Worm (Caenorhabditis elegans) whole organism, late embryonic: ENCODE measurements around the gene pals-27.
A peak's percentile ranks its signal among the peaks of the same experiment; 100 is the strongest.

Experiments used
- C38D4.7 ChIP-seq: fragments of 200-800 bp; sonication (Bioruptor generic); optimal IDR thresholded peaks from 2 replicates; lab custom pipeline; 2018; ENCODE audit warnings: mild to moderate bottlenecking, missing genetic modification characterization, moderate library complexity, missing compliant biosample characterization
- F13H6.1 ChIP-seq: sonication (generic microtip); optimal IDR thresholded peaks from 2 replicates; lab custom pipeline; 2016; ENCODE audit warnings: missing genetic modification characterization, missing compliant biosample characterization
- K09A11.1 ChIP-seq: sonication (generic microtip); optimal IDR thresholded peaks from 2 replicates; lab custom pipeline; 2017; ENCODE audit warnings: antibody characterized with exemption, mild to moderate bottlenecking, missing genetic modification characterization, missing compliant biosample characterization; ENCODE audit not compliant: insufficient read depth
- T23F11.4 ChIP-seq: fragments of 200-800 bp; sonication (Bioruptor generic); optimal IDR thresholded peaks from 2 replicates; lab custom pipeline; 2018; ENCODE audit warnings: mild to moderate bottlenecking, missing genetic modification characterization, missing compliant biosample characterization
- Y22D7AL.16 ChIP-seq: sonication (generic microtip); optimal IDR thresholded peaks from 2 replicates; lab custom pipeline; 2016; ENCODE audit warnings: missing genetic modification characterization, missing compliant biosample characterization
- ama-1 ChIP-seq: fragments of 150-350 bp; optimal IDR thresholded peaks from 2 replicates; lab custom pipeline; 2014
- ceh-14 ChIP-seq: sonication (generic microtip); optimal IDR thresholded peaks from 2 replicates; lab custom pipeline; 2016; ENCODE audit warnings: missing genotype, missing genetic modification characterization, missing compliant biosample characterization
- ceh-18 ChIP-seq: sonication (generic microtip); optimal IDR thresholded peaks from 2 replicates; lab custom pipeline; 2016; ENCODE audit warnings: missing genetic modification characterization, missing compliant biosample characterization
- ceh-22 ChIP-seq: sonication (generic microtip); optimal IDR thresholded peaks from 2 replicates; lab custom pipeline; 2017; ENCODE audit warnings: missing biosample characterization, missing genetic modification characterization
- ceh-31 ChIP-seq: sonication (generic microtip); optimal IDR thresholded peaks from 2 replicates; lab custom pipeline; 2016; ENCODE audit warnings: missing genetic modification characterization, missing compliant biosample characterization
- ceh-34 ChIP-seq: sonication (generic microtip); optimal IDR thresholded peaks from 2 replicates; lab custom pipeline; 2016; ENCODE audit warnings: mild to moderate bottlenecking, missing genetic modification characterization, missing compliant biosample characterization
- ceh-45 ChIP-seq: fragments of 200-800 bp; sonication (Bioruptor generic); IDR thresholded peaks from 2 replicates; pipeline ENCODE4 v1.3.6; 2022; ENCODE audit warnings: missing genetic modification reagents, missing genetic modification characterization, missing compliant biosample characterization
- ceh-6 ChIP-seq: fragments of 200-800 bp; sonication (Bioruptor generic); optimal IDR thresholded peaks from 2 replicates; lab custom pipeline; 2018; ENCODE audit warnings: mild to moderate bottlenecking, missing genetic modification characterization, missing compliant biosample characterization
- ceh-9 ChIP-seq: sonication (generic microtip); optimal IDR thresholded peaks from 2 replicates; lab custom pipeline; 2016; ENCODE audit warnings: mild to moderate bottlenecking, missing genetic modification characterization, inconsistent platforms, missing compliant biosample characterization
- che-1 ChIP-seq: sonication (generic microtip); optimal IDR thresholded peaks from 2 replicates; lab custom pipeline; 2016; ENCODE audit warnings: mild to moderate bottlenecking, missing genetic modification characterization, missing compliant biosample characterization
- eyg-1 ChIP-seq: sonication (generic microtip); optimal IDR thresholded peaks from 2 replicates; lab custom pipeline; 2016; ENCODE audit warnings: missing genotype, missing genetic modification characterization, missing compliant biosample characterization
- fax-1 ChIP-seq: sonication (generic microtip); optimal IDR thresholded peaks from 2 replicates; lab custom pipeline; 2016; ENCODE audit warnings: missing genotype, missing genetic modification characterization, missing compliant biosample characterization
- fkh-6 ChIP-seq: sonication (generic microtip); optimal IDR thresholded peaks from 2 replicates; lab custom pipeline; 2016; ENCODE audit warnings: missing genetic modification characterization, missing compliant biosample characterization
- gmeb-2 ChIP-seq: sonication (generic microtip); optimal IDR thresholded peaks from 2 replicates; lab custom pipeline; 2016; ENCODE audit warnings: missing genetic modification characterization, inconsistent platforms, missing compliant biosample characterization
- hlh-15 ChIP-seq: sonication (generic microtip); optimal IDR thresholded peaks from 2 replicates; lab custom pipeline; 2016; ENCODE audit warnings: missing genetic modification characterization, missing compliant biosample characterization
- hlh-8 ChIP-seq: sonication (generic microtip); optimal IDR thresholded peaks from 2 replicates; lab custom pipeline; 2016; ENCODE audit warnings: missing genotype, missing genetic modification characterization, missing compliant biosample characterization
- lim-6 ChIP-seq: sonication (generic microtip); optimal IDR thresholded peaks from 2 replicates; lab custom pipeline; 2016; ENCODE audit warnings: missing genetic modification characterization, missing compliant biosample characterization
- lin-11 ChIP-seq: fragments of 200-800 bp; sonication (Bioruptor generic); optimal IDR thresholded peaks from 2 replicates; lab custom pipeline; 2018; ENCODE audit warnings: mild to moderate bottlenecking, missing genetic modification characterization, missing compliant biosample characterization
- mec-3 ChIP-seq: sonication (generic microtip); optimal IDR thresholded peaks from 2 replicates; lab custom pipeline; 2016; ENCODE audit warnings: borderline replicate concordance, missing genetic modification characterization, missing compliant biosample characterization
- nfya-1 ChIP-seq: sonication (generic microtip); optimal IDR thresholded peaks from 2 replicates; lab custom pipeline; 2017; ENCODE audit warnings: missing genetic modification characterization, mild to moderate bottlenecking, missing compliant biosample characterization, antibody characterized with exemption, moderate library complexity
- npax-4 ChIP-seq: sonication (generic microtip); optimal IDR thresholded peaks from 2 replicates; lab custom pipeline; 2016; ENCODE audit warnings: missing genetic modification characterization, missing compliant biosample characterization
- pag-3 ChIP-seq: sonication (generic microtip); optimal IDR thresholded peaks from 2 replicates; lab custom pipeline; 2016; ENCODE audit warnings: missing compliant biosample characterization, missing genetic modification characterization, borderline replicate concordance
- pat-9 ChIP-seq: fragments of 200-800 bp; sonication (Bioruptor generic); optimal IDR thresholded peaks from 2 replicates; lab custom pipeline; 2018; ENCODE audit warnings: mild to moderate bottlenecking, missing genetic modification characterization, moderate library complexity, missing compliant biosample characterization
- pqm-1 ChIP-seq: sonication (generic microtip); optimal IDR thresholded peaks from 2 replicates; lab custom pipeline; 2016; ENCODE audit warnings: missing genetic modification characterization, missing compliant biosample characterization
- ref-2 ChIP-seq: sonication (generic microtip); optimal IDR thresholded peaks from 2 replicates; lab custom pipeline; 2016; ENCODE audit warnings: missing genetic modification characterization, missing compliant biosample characterization
- rnt-1 ChIP-seq: sonication (generic microtip); optimal IDR thresholded peaks from 2 replicates; lab custom pipeline; 2016; ENCODE audit warnings: missing genetic modification characterization, missing compliant biosample characterization
- sdc-2 ChIP-seq: sonication (generic microtip); optimal IDR thresholded peaks from 2 replicates; lab custom pipeline; 2016; ENCODE audit warnings: missing genotype, missing genetic modification characterization, missing compliant biosample characterization
- tbx-2 ChIP-seq: sonication (generic microtip); optimal IDR thresholded peaks from 2 replicates; lab custom pipeline; 2016; ENCODE audit warnings: missing genetic modification characterization, missing compliant biosample characterization
- tbx-7 ChIP-seq: sonication (generic microtip); optimal IDR thresholded peaks from 2 replicates; lab custom pipeline; 2016; ENCODE audit warnings: missing genotype, missing genetic modification characterization, missing compliant biosample characterization
- unc-55 ChIP-seq: sonication (generic microtip); optimal IDR thresholded peaks from 2 replicates; lab custom pipeline; 2017; ENCODE audit warnings: missing biosample characterization, missing genetic modification reagents, missing genetic modification characterization
- unc-86 ChIP-seq: sonication (generic microtip); optimal IDR thresholded peaks from 2 replicates; lab custom pipeline; 2016; ENCODE audit warnings: missing genetic modification characterization, missing compliant biosample characterization

Gene pals-27

ce11 chrIII:4391319-4391718 is 9.9 kb downstream of the pals-27 start:
- TF ChIP-seq K09A11.1 (tag; lab: Kevin White, UChicago): no peak
- TF ChIP-seq lim-6 (tag; lab: Kevin White, UChicago): no peak
- TF ChIP-seq unc-55 (GFP tag; lab: Kevin White, UChicago): no peak
- TF ChIP-seq tbx-7 (tag; lab: Kevin White, UChicago): no peak
- TF ChIP-seq sdc-2 (tag; lab: Kevin White, UChicago): no peak
- no peak for TF ChIP-seq F13H6.1 (tag; lab: Kevin White, UChicago)
- no peak for TF ChIP-seq ama-1 (lab: Kevin White, UChicago)
- TF ChIP-seq ceh-9 (tag; lab: Kevin White, UChicago): no peak
- no peak for TF ChIP-seq Y22D7AL.16 (tag; lab: Kevin White, UChicago)
- TF ChIP-seq fax-1 (tag; lab: Kevin White, UChicago): no peak
- TF ChIP-seq rnt-1 (tag; lab: Kevin White, UChicago): no peak
- TF ChIP-seq pat-9 (tag; lab: Kevin White, UChicago): no peak
- TF ChIP-seq fkh-6 (tag; lab: Kevin White, UChicago): no peak

- TF ChIP-seq npax-4 (no peak), ceh-18 (tag; lab: Kevin White, UChicago) (no peak), hlh-8 (no peak), unc-55 (GFP tag; lab: Kevin White, UChicago) (no peak), unc-86 (tag; lab: Kevin White, UChicago) (no peak), pag-3 (tag; lab: Kevin White, UChicago) (no peak), eyg-1 (tag; lab: Kevin White, UChicago) (no peak), che-1 (tag; lab: Kevin White, UChicago) (no peak), ceh-45 (GFP tag; lab: Robert Waterston, UW) (no peak), fax-1 (tag; lab: Kevin White, UChicago) (no peak)
Measured at ce11 chrIII:4391938-4392337, 10.5 kb downstream of the pals-27 start.

- TF ChIP-seq ceh-31 (tag; lab: Kevin White, UChicago): no peak
Measured at ce11 chrIII:4394496-4394895, 13.1 kb downstream of the pals-27 start, which contains the start of gene R07E5.4. R07E5.4 (plus strand) TSS chrIII:4394796.

- TF ChIP-seq F13H6.1 (tag; lab: Kevin White, UChicago) (no peak), gmeb-2 (tag; lab: Kevin White, UChicago) (no peak), unc-86 (tag; lab: Kevin White, UChicago) (no peak), nfya-1 (tag; lab: Kevin White, UChicago) (peak; percentile 72), ceh-34 (tag; lab: Kevin White, UChicago) (no peak), C38D4.7 (GFP tag; lab: Kevin White, UChicago) (no peak)
Measured at ce11 chrIII:4395857-4396256, 14.4 kb downstream of the pals-27 start.

ce11 chrIII:4397115-4397514 is 15.7 kb downstream of the pals-27 start, which contains the start of gene R07E5.5:
R07E5.5 (plus strand) TSS chrIII:4397415.
- TF ChIP-seq tbx-7 (tag; lab: Kevin White, UChicago): no peak
- TF ChIP-seq ceh-14: no peak
- TF ChIP-seq eyg-1 (tag; lab: Kevin White, UChicago): no peak
- no peak for TF ChIP-seq tbx-2 (tag; lab: Kevin White, UChicago)
- no peak for TF ChIP-seq pag-3 (tag; lab: Kevin White, UChicago)
- TF ChIP-seq ceh-22: no peak
- no peak for TF ChIP-seq lin-11 (tag; lab: Kevin White, UChicago)
- TF ChIP-seq mec-3 (tag; lab: Kevin White, UChicago): no peak
- TF ChIP-seq ceh-9 (tag; lab: Kevin White, UChicago): no peak
- no peak for TF ChIP-seq T23F11.4 (GFP tag; lab: Kevin White, UChicago)
- TF ChIP-seq Y22D7AL.16 (tag; lab: Kevin White, UChicago): no peak
- no peak for TF ChIP-seq ref-2
- TF ChIP-seq ama-1 (lab: Kevin White, UChicago): no peak
- no peak for TF ChIP-seq lim-6 (tag; lab: Kevin White, UChicago)
- no peak for TF ChIP-seq ceh-45 (GFP tag; lab: Robert Waterston, UW)
- TF ChIP-seq ceh-6 (GFP tag; lab: Kevin White, UChicago): no peak
- no peak for TF ChIP-seq hlh-15 (tag; lab: Kevin White, UChicago)
- no peak for TF ChIP-seq F13H6.1 (tag; lab: Kevin White, UChicago)
- no peak for TF ChIP-seq pqm-1 (tag; lab: Kevin White, UChicago)
- TF ChIP-seq fax-1 (tag; lab: Kevin White, UChicago): no peak
- TF ChIP-seq, all 69 proteins: peak for 0
